Worm (Caenorhabditis elegans) whole organism, late embryonic: Measurements from ENCODE around the gene tim-1.

Source experiments
- K09A11.1 ChIP-seq: sonication (generic microtip); optimal IDR thresholded peaks from 2 replicates; lab custom pipeline; 2017; ENCODE audit warnings: antibody characterized with exemption, mild to moderate bottlenecking, missing genetic modification characterization, missing compliant biosample characterization; ENCODE audit not compliant: insufficient read depth
- T23F11.4 ChIP-seq: fragments of 200-800 bp; sonication (Bioruptor generic); optimal IDR thresholded peaks from 2 replicates; lab custom pipeline; 2018; ENCODE audit warnings: mild to moderate bottlenecking, missing genetic modification characterization, missing compliant biosample characterization
- Y22D7AL.16 ChIP-seq: sonication (generic microtip); optimal IDR thresholded peaks from 2 replicates; lab custom pipeline; 2016; ENCODE audit warnings: missing genetic modification characterization, missing compliant biosample characterization
- ahr-1 ChIP-seq: sonication (generic microtip); optimal IDR thresholded peaks from 2 replicates; lab custom pipeline; 2016; ENCODE audit warnings: missing genetic modification characterization, missing compliant biosample characterization
- ama-1 ChIP-seq: fragments of 150-350 bp; optimal IDR thresholded peaks from 2 replicates; lab custom pipeline; 2014
- ceh-14 ChIP-seq: sonication (generic microtip); optimal IDR thresholded peaks from 2 replicates; lab custom pipeline; 2016; ENCODE audit warnings: missing genotype, missing genetic modification characterization, missing compliant biosample characterization
- ceh-18 ChIP-seq: sonication (generic microtip); optimal IDR thresholded peaks from 2 replicates; lab custom pipeline; 2016; ENCODE audit warnings: missing genetic modification characterization, missing compliant biosample characterization
- ceh-2 ChIP-seq: sonication (generic microtip); optimal IDR thresholded peaks from 2 replicates; lab custom pipeline; 2016; ENCODE audit warnings: missing genotype, missing genetic modification characterization, missing compliant biosample characterization
- ceh-30 ChIP-seq: fragments of 150-350 bp; optimal IDR thresholded peaks from 2 replicates; lab custom pipeline; 2014; ENCODE audit warnings: missing biosample characterization, missing genetic modification characterization
- ceh-31 ChIP-seq: sonication (generic microtip); optimal IDR thresholded peaks from 2 replicates; lab custom pipeline; 2016; ENCODE audit warnings: missing genetic modification characterization, missing compliant biosample characterization
- ceh-45 ChIP-seq: fragments of 200-800 bp; sonication (Bioruptor generic); IDR thresholded peaks from 2 replicates; pipeline ENCODE4 v1.3.6; 2022; ENCODE audit warnings: missing genetic modification reagents, missing genetic modification characterization, missing compliant biosample characterization
- ceh-48 ChIP-seq: sonication (generic microtip); optimal IDR thresholded peaks from 2 replicates; lab custom pipeline; 2016; ENCODE audit warnings: missing genetic modification characterization, inconsistent platforms, missing compliant biosample characterization
- che-1 ChIP-seq: sonication (generic microtip); optimal IDR thresholded peaks from 2 replicates; lab custom pipeline; 2016; ENCODE audit warnings: mild to moderate bottlenecking, missing genetic modification characterization, missing compliant biosample characterization
- elt-2 ChIP-seq: sonication (generic microtip); optimal IDR thresholded peaks from 2 replicates; lab custom pipeline; 2016; ENCODE audit warnings: missing genetic modification reagents, missing genetic modification characterization, missing compliant biosample characterization
- eyg-1 ChIP-seq: sonication (generic microtip); optimal IDR thresholded peaks from 2 replicates; lab custom pipeline; 2016; ENCODE audit warnings: missing genotype, missing genetic modification characterization, missing compliant biosample characterization
- fkh-10 ChIP-seq: fragments of 150-350 bp; optimal IDR thresholded peaks from 2 replicates; lab custom pipeline; 2014; ENCODE audit warnings: missing biosample characterization, missing genetic modification reagents, missing genetic modification characterization
- gmeb-2 ChIP-seq: sonication (generic microtip); optimal IDR thresholded peaks from 2 replicates; lab custom pipeline; 2016; ENCODE audit warnings: missing genetic modification characterization, inconsistent platforms, missing compliant biosample characterization
- hlh-13 ChIP-seq: fragments of 200-800 bp; sonication (Bioruptor generic); optimal IDR thresholded peaks from 2 replicates; lab custom pipeline; 2018; ENCODE audit warnings: mild to moderate bottlenecking, missing genetic modification characterization, missing compliant biosample characterization
- hlh-15 ChIP-seq: sonication (generic microtip); optimal IDR thresholded peaks from 2 replicates; lab custom pipeline; 2016; ENCODE audit warnings: missing genetic modification characterization, missing compliant biosample characterization
- hlh-30 ChIP-seq: sonication (generic microtip); optimal IDR thresholded peaks from 2 replicates; lab custom pipeline; 2017; ENCODE audit warnings: antibody characterized with exemption, missing genetic modification characterization, missing compliant biosample characterization; ENCODE audit not compliant: insufficient read depth
- hlh-8 ChIP-seq: sonication (generic microtip); optimal IDR thresholded peaks from 2 replicates; lab custom pipeline; 2016; ENCODE audit warnings: missing genotype, missing genetic modification characterization, missing compliant biosample characterization
- madf-2 ChIP-seq: sonication (generic microtip); optimal IDR thresholded peaks from 2 replicates; lab custom pipeline; 2017; ENCODE audit warnings: missing genetic modification characterization, missing compliant biosample characterization
- mec-3 ChIP-seq: sonication (generic microtip); optimal IDR thresholded peaks from 2 replicates; lab custom pipeline; 2016; ENCODE audit warnings: borderline replicate concordance, missing genetic modification characterization, missing compliant biosample characterization
- nfya-1 ChIP-seq: sonication (generic microtip); optimal IDR thresholded peaks from 2 replicates; lab custom pipeline; 2017; ENCODE audit warnings: missing genetic modification characterization, mild to moderate bottlenecking, missing compliant biosample characterization, antibody characterized with exemption, moderate library complexity
- nhr-11 ChIP-seq: fragments of 150-350 bp; optimal IDR thresholded peaks from 2 replicates; lab custom pipeline; 2014; ENCODE audit warnings: missing biosample characterization, missing genetic modification characterization
- nhr-232 ChIP-seq: sonication (generic microtip); optimal IDR thresholded peaks from 2 replicates; lab custom pipeline; 2016; ENCODE audit warnings: missing genetic modification characterization, missing compliant biosample characterization
- npax-4 ChIP-seq: sonication (generic microtip); optimal IDR thresholded peaks from 2 replicates; lab custom pipeline; 2016; ENCODE audit warnings: missing genetic modification characterization, missing compliant biosample characterization
- odd-2 ChIP-seq: sonication (generic microtip); optimal IDR thresholded peaks from 2 replicates; lab custom pipeline; 2017; ENCODE audit warnings: antibody characterized with exemption, mild to moderate bottlenecking, missing genetic modification characterization, missing compliant biosample characterization
- pag-3 ChIP-seq: sonication (generic microtip); optimal IDR thresholded peaks from 2 replicates; lab custom pipeline; 2016; ENCODE audit warnings: missing compliant biosample characterization, missing genetic modification characterization, borderline replicate concordance
- pat-9 ChIP-seq: fragments of 200-800 bp; sonication (Bioruptor generic); optimal IDR thresholded peaks from 2 replicates; lab custom pipeline; 2018; ENCODE audit warnings: mild to moderate bottlenecking, missing genetic modification characterization, moderate library complexity, missing compliant biosample characterization
- pha-2 ChIP-seq: sonication (generic microtip); optimal IDR thresholded peaks from 2 replicates; lab custom pipeline; 2017; ENCODE audit warnings: mild to moderate bottlenecking, missing genetic modification characterization, missing compliant biosample characterization
- pha-4 ChIP-seq: fragments of 150-350 bp; optimal IDR thresholded peaks from 2 replicates; lab custom pipeline; 2018; ENCODE audit warnings: missing biosample characterization, missing genetic modification reagents, missing genetic modification characterization
- pqm-1 ChIP-seq: sonication (generic microtip); optimal IDR thresholded peaks from 2 replicates; lab custom pipeline; 2016; ENCODE audit warnings: missing genetic modification characterization, missing compliant biosample characterization
- ref-2 ChIP-seq: sonication (generic microtip); optimal IDR thresholded peaks from 2 replicates; lab custom pipeline; 2016; ENCODE audit warnings: missing genetic modification characterization, missing compliant biosample characterization
- rnt-1 ChIP-seq: sonication (generic microtip); optimal IDR thresholded peaks from 2 replicates; lab custom pipeline; 2016; ENCODE audit warnings: missing genetic modification characterization, missing compliant biosample characterization
- sox-2 ChIP-seq: fragments of 200-800 bp; sonication (Bioruptor generic); IDR thresholded peaks from 2 replicates; pipeline ENCODE4 v1.3.6; 2022; ENCODE audit warnings: missing genetic modification reagents, missing genetic modification characterization, missing compliant biosample characterization
- sox-4 ChIP-seq: sonication (generic microtip); optimal IDR thresholded peaks from 2 replicates; lab custom pipeline; 2017; ENCODE audit warnings: mild to moderate bottlenecking, missing genetic modification characterization, inconsistent platforms, missing compliant biosample characterization
- syd-9 ChIP-seq: sonication (generic microtip); optimal IDR thresholded peaks from 2 replicates; lab custom pipeline; 2016; ENCODE audit warnings: mild to moderate bottlenecking, missing genetic modification characterization, moderate library complexity, missing compliant biosample characterization
- tbx-2 ChIP-seq: sonication (generic microtip); optimal IDR thresholded peaks from 2 replicates; lab custom pipeline; 2016; ENCODE audit warnings: missing genetic modification characterization, missing compliant biosample characterization
- ttx-3 ChIP-seq: sonication (generic microtip); optimal IDR thresholded peaks from 2 replicates; lab custom pipeline; 2016; ENCODE audit warnings: missing genetic modification reagents, missing genetic modification characterization, missing compliant biosample characterization
- unc-3 ChIP-seq, 2 experiments: fragments of 200-800 bp in 1 of 2; sonication (Bioruptor generic) in 1 of 2; sonication (generic microtip) in 1 of 2; conservative IDR thresholded peaks in 1 of 2; optimal IDR thresholded peaks in 1 of 2; 2 replicates each; pipeline versions ENCODE4 v1.3.6 to Lab custom; 2016 to 2022; ENCODE audit warnings: missing compliant biosample characterization in 2 of 2, missing genetic modification characterization in 2 of 2, missing genetic modification reagents in 1 of 2
- unc-55 ChIP-seq: sonication (generic microtip); optimal IDR thresholded peaks from 2 replicates; lab custom pipeline; 2017; ENCODE audit warnings: missing biosample characterization, missing genetic modification reagents, missing genetic modification characterization
- ztf-16 ChIP-seq: sonication (generic microtip); optimal IDR thresholded peaks from 2 replicates; lab custom pipeline; 2017; ENCODE audit warnings: missing genetic modification characterization, missing compliant biosample characterization

The tim-1 gene

DNA sequence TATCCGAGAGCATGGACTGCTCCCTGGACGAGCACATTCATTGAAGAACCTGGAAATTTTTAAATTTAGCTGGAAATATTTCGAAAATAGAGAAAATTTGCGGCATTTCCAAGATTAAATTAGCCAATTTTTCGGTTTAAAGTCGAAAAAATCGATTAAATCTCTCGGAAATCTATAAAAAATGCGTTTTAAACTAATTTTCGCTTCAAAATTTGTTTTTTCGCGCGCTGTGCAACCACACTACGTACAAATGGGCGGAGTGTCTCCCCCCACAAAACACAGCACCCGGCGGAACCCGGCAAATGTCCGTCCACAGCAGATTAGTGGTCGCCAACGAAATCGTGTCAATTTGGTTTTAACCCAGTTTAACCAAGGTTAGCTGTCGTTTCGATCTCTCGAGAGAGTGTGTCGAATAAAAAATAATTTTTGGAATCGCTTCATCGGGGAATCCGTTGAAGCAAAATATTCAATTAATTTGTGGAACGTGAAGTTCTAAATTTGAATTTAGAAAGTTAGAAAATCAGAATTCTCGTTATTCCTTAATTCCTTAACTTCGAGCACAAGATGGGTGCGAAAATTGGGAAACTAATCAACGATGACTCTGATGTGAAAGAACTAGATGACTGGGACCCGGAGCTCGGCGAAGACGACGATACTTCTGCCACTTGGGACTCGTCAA, at the start of gene tim-1, which contains the start of gene Y75B8A.23 (continued):
- TF ChIP-seq eyg-1 (tag; lab: Kevin White, UChicago), result no peak
- TF ChIP-seq ceh-14, result peak; percentile 50
- no peak for TF ChIP-seq Y22D7AL.16 (tag; lab: Kevin White, UChicago)
- TF ChIP-seq ztf-16, result no peak
- no peak for TF ChIP-seq npax-4 (tag; lab: Kevin White, UChicago)
- TF ChIP-seq ref-2 (tag; lab: Kevin White, UChicago), result peak; percentile 71
- TF ChIP-seq pha-2 (tag; lab: Kevin White, UChicago), result no peak
- no peak for TF ChIP-seq ttx-3 (tag; lab: Kevin White, UChicago)
- no peak for TF ChIP-seq mec-3
- TF ChIP-seq ama-1 (lab: Kevin White, UChicago), result peak; percentile 99
- no peak for TF ChIP-seq unc-55 (GFP tag; lab: Kevin White, UChicago)

DNA sequence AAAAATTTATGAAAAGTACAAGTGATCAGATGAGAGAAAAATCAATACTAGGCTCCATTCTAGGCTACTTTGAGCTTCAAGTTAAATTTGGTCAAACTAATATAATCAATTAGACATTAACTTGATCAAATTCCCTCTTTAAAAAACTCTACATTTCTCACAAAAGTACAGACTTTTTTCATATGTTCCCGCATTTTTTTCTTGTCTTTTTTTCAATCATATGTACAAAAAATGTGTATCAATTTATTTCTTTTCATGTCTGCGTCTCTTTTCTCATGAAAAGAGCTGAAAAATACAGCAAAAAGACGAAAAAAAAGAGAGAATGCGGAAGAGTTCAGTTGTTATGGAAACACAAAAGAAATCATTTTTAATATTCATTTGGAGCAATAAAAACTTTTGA, 49.3 kb upstream of the tim-1 start:
- TF ChIP-seq rnt-1 (tag; lab: Kevin White, UChicago), result no peak
- no peak for TF ChIP-seq ztf-16
- TF ChIP-seq nhr-232 (tag; lab: Kevin White, UChicago), result no peak
- TF ChIP-seq pqm-1 (tag; lab: Kevin White, UChicago), result no peak
- TF ChIP-seq madf-2, result no peak
- TF ChIP-seq hlh-30 (tag; lab: Kevin White, UChicago), result no peak
- no peak for TF ChIP-seq ceh-31
- TF ChIP-seq unc-55 (GFP tag; lab: Kevin White, UChicago), result no peak
- no peak for TF ChIP-seq T23F11.4 (GFP tag; lab: Kevin White, UChicago)
- TF ChIP-seq ttx-3 (tag; lab: Kevin White, UChicago), result no peak
- TF ChIP-seq pag-3 (tag; lab: Kevin White, UChicago), result no peak

DNA sequence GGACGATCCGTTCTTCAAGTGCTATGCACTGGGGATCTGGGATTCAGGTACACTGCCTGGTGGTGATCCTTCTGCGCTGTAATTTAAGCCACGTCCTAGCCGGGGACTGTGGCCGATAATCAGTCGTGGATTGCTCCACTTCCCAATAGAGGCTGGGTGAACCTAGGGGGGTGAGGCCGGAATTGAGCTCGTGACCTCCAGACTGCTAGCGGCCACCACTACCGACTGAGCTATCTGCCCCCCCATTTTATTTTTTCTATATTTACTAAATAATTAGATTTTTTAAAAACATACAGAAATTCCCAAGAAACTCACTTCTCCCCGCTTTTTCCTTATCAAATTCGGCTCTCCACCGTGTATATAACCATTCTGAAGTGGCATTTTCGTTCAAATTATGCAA, 47.3 kb upstream of the tim-1 start:
- no peak for TF ChIP-seq ref-2 (tag; lab: Kevin White, UChicago)
- no peak for TF ChIP-seq mec-3
- no peak for TF ChIP-seq rnt-1 (tag; lab: Kevin White, UChicago)
- TF ChIP-seq npax-4 (tag; lab: Kevin White, UChicago), result no peak
- TF ChIP-seq pqm-1 (tag; lab: Kevin White, UChicago), result no peak
- TF ChIP-seq eyg-1 (tag; lab: Kevin White, UChicago), result no peak
- no peak for TF ChIP-seq elt-2
- TF ChIP-seq nhr-232 (tag; lab: Kevin White, UChicago), result no peak
- no peak for TF ChIP-seq K09A11.1
- TF ChIP-seq nfya-1 (tag; lab: Kevin White, UChicago), result no peak
- TF ChIP-seq ceh-30 (tag; lab: Kevin White, UChicago), result no peak
- TF ChIP-seq ceh-14, result no peak
- TF ChIP-seq unc-3 (GFP tag; conservative IDR thresholded peaks at IDR 0.05; lab: Robert Waterston, UW), result no peak
- TF ChIP-seq unc-3 (tag; optimal IDR thresholded peaks at IDR 0.05; lab: Kevin White, UChicago), result no peak
- no peak for TF ChIP-seq hlh-13 (GFP tag; lab: Kevin White, UChicago)
- no peak for TF ChIP-seq madf-2
- TF ChIP-seq hlh-15 (tag; lab: Kevin White, UChicago), result no peak
- TF ChIP-seq nhr-11 (tag; lab: Kevin White, UChicago), result no peak
- TF ChIP-seq syd-9 (tag; lab: Kevin White, UChicago), result no peak
- TF ChIP-seq ceh-45 (GFP tag; lab: Robert Waterston, UW), result no peak

DNA sequence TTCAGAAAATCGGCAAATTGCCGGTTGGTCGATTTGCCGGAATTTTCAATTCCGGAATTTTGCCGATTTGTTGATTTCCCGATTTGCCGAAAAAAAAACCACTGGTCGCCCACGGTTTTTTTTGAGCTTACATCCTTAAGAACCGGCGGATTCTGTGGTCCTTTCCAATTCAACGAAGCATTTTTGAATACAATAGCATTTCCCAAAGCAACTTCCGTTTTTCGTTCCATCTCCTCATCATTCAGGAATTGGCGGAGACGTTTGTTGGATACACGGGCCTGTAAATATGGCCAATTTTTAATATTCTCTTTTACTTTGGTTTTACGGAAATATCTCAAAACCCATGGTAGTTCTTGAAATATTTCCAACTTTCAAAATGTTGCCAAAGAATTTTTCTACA, 42.5 kb upstream of the tim-1 start:
- TF ChIP-seq ceh-18 (tag; lab: Kevin White, UChicago), result no peak
- TF ChIP-seq tbx-2, result no peak
- TF ChIP-seq odd-2 (tag; lab: Kevin White, UChicago), result no peak
- TF ChIP-seq ceh-48 (tag; lab: Kevin White, UChicago), result no peak
- no peak for TF ChIP-seq sox-2 (GFP tag; lab: Robert Waterston, UW)
- no peak for TF ChIP-seq fkh-10 (GFP tag; lab: Kevin White, UChicago)
- no peak for TF ChIP-seq pha-4 (tag; lab: Kevin White, UChicago)
- TF ChIP-seq pat-9, result no peak
- TF ChIP-seq sox-4 (tag; lab: Kevin White, UChicago), result no peak
- no peak for TF ChIP-seq nfya-1 (tag; lab: Kevin White, UChicago)
- no peak for TF ChIP-seq gmeb-2 (tag; lab: Kevin White, UChicago)
- TF ChIP-seq ahr-1, result no peak
- TF ChIP-seq ceh-2 (tag; lab: Kevin White, UChicago), result no peak
- no peak for TF ChIP-seq syd-9 (tag; lab: Kevin White, UChicago)
- no peak for TF ChIP-seq che-1 (tag; lab: Kevin White, UChicago)
- TF ChIP-seq hlh-8 (tag; lab: Kevin White, UChicago), result no peak
- TF ChIP-seq npax-4 (tag; lab: Kevin White, UChicago), result no peak
